Fruit fly (Drosophila melanogaster) whole organism, embryonic: ENCODE data around the gene dbe.

ENCODE experiments used
- Bteb2 ChIP-seq: fragments of 200-800 bp; sonication (Bioruptor generic); optimal IDR thresholded peaks from 2 replicates; lab custom pipeline; 2016; ENCODE audit warnings: missing biosample characterization, missing genetic modification characterization
- CG10654 ChIP-seq: fragments of 200-800 bp; sonication (Bioruptor generic); optimal IDR thresholded peaks from 2 replicates; lab custom pipeline; 2016; ENCODE audit warnings: missing biosample characterization, missing genetic modification characterization
- CG12236 ChIP-seq: fragments of 200-800 bp; sonication (Bioruptor generic); optimal IDR thresholded peaks from 2 replicates; lab custom pipeline; 2016; ENCODE audit warnings: missing biosample characterization, missing genetic modification characterization
- CG1233 ChIP-seq: fragments of 200-800 bp; sonication (Bioruptor generic); optimal IDR thresholded peaks from 4 replicates; lab custom pipeline; 2018; ENCODE audit warnings: missing biosample characterization, mild to moderate bottlenecking, missing genetic modification characterization
- CG12769 ChIP-seq: fragments of 200-800 bp; sonication (Bioruptor generic); optimal IDR thresholded peaks from 2 replicates; lab custom pipeline; 2019; ENCODE audit warnings: missing biosample characterization, mild to moderate bottlenecking, missing genetic modification characterization, moderate library complexity
- CG15073 ChIP-seq: fragments of 200-800 bp; sonication (Bioruptor generic); optimal IDR thresholded peaks from 2 replicates; lab custom pipeline; 2016; ENCODE audit warnings: missing biosample characterization, missing genetic modification characterization
- CG15269 ChIP-seq: fragments of 200-800 bp; sonication (Bioruptor generic); optimal IDR thresholded peaks from 2 replicates; lab custom pipeline; 2018; ENCODE audit warnings: missing biosample characterization, mild to moderate bottlenecking, missing genetic modification characterization, moderate library complexity
- CG1529 ChIP-seq: fragments of 200-800 bp; sonication (Bioruptor generic); optimal IDR thresholded peaks from 3 replicates; lab custom pipeline; 2018; ENCODE audit warnings: missing biosample characterization, missing genetic modification characterization
- CG2120 ChIP-seq: fragments of 200-800 bp; sonication (Bioruptor generic); optimal IDR thresholded peaks from 3 replicates; lab custom pipeline; 2016; ENCODE audit warnings: missing biosample characterization, missing genetic modification characterization
- CG2202 ChIP-seq: fragments of 200-800 bp; sonication (Bioruptor generic); optimal IDR thresholded peaks from 2 replicates; lab custom pipeline; 2018; ENCODE audit warnings: missing biosample characterization, mild to moderate bottlenecking, missing genetic modification characterization
- CG32532 ChIP-seq: fragments of 200-800 bp; sonication (Bioruptor generic); IDR thresholded peaks from 2 replicates; pipeline ENCODE4 v1.3.6; 2022; ENCODE audit warnings: missing biosample characterization, missing genetic modification characterization
- CG33213 ChIP-seq: fragments of 200-800 bp; sonication (Bioruptor generic); optimal IDR thresholded peaks from 3 replicates; lab custom pipeline; 2016; ENCODE audit warnings: missing biosample characterization, missing genetic modification characterization
- CG33557 ChIP-seq: fragments of 200-800 bp; sonication (Bioruptor generic); optimal IDR thresholded peaks from 2 replicates; lab custom pipeline; 2019; ENCODE audit warnings: missing biosample characterization, mild to moderate bottlenecking, missing genetic modification characterization, moderate library complexity
- CG34224 ChIP-seq: fragments of 200-800 bp; sonication (Bioruptor generic); IDR thresholded peaks from 3 replicates; pipeline ENCODE4 v1.3.6; 2022; ENCODE audit warnings: missing biosample characterization, missing genetic modification characterization; ENCODE audit not compliant: partially characterized antibody
- Doc3 ChIP-seq: fragments of 200-800 bp; sonication (Bioruptor generic); IDR thresholded peaks from 3 replicates; pipeline ENCODE4 v1.3.6; 2022; ENCODE audit warnings: missing biosample characterization, missing genetic modification characterization; ENCODE audit not compliant: partially characterized antibody
- Dref ChIP-seq: fragments of 200-800 bp; sonication (Bioruptor generic); IDR thresholded peaks from 2 replicates; pipeline ENCODE4 v1.3.6; 2022; ENCODE audit warnings: missing biosample characterization, missing genetic modification characterization
- Ets65A ChIP-seq: fragments of 200-800 bp; sonication (Bioruptor generic); peaks from one replicate; lab custom pipeline; 2016; ENCODE audit warnings: missing biosample characterization, missing genetic modification characterization
- HLH3B ChIP-seq: fragments of 200-800 bp; sonication (Bioruptor generic); IDR thresholded peaks from 2 replicates; pipeline ENCODE4 v1.3.6; 2022; ENCODE audit warnings: missing biosample characterization, missing genetic modification characterization
- HLHmδ ChIP-seq: fragments of 200-800 bp; sonication (Bioruptor generic); optimal IDR thresholded peaks from 2 replicates; lab custom pipeline; 2018; ENCODE audit warnings: missing biosample characterization, mild to moderate bottlenecking, missing genetic modification characterization, moderate library complexity
- Hand ChIP-seq: fragments of 200-800 bp; sonication (Bioruptor generic); optimal IDR thresholded peaks from 2 replicates; lab custom pipeline; 2017; ENCODE audit warnings: mild to moderate bottlenecking, missing biosample characterization, missing genetic modification reagents, missing genetic modification characterization
- Hmr ChIP-seq: fragments of 200-800 bp; sonication (Bioruptor generic); optimal IDR thresholded peaks from 3 replicates; lab custom pipeline; 2017; ENCODE audit warnings: mild to moderate bottlenecking, missing biosample characterization, missing genetic modification reagents, missing genetic modification characterization
- Hr51 ChIP-seq, 2 experiments: fragments of 200-800 bp; sonication (Bioruptor generic); optimal IDR thresholded peaks; 2 replicates in 1 of 2; 3 replicates in 1 of 2; lab custom pipeline; 2016 to 2018; ENCODE audit warnings: missing biosample characterization in 2 of 2, missing genetic modification characterization in 2 of 2, mild to moderate bottlenecking in 1 of 2, moderate library complexity in 1 of 2
- Med ChIP-seq: fragments of 200-800 bp; sonication (Bioruptor generic); peaks from one replicate; lab custom pipeline; 2016; ENCODE audit warnings: missing biosample characterization, missing genetic modification characterization, mild to moderate bottlenecking, inconsistent platforms, moderate library complexity
- Oaz ChIP-seq: fragments of 200-800 bp; sonication (Bioruptor generic); IDR thresholded peaks from 2 replicates; pipeline ENCODE4 v1.3.6; 2022; ENCODE audit warnings: missing biosample characterization, missing genetic modification characterization
- Optix ChIP-seq: fragments of 200-800 bp; sonication (Bioruptor generic); IDR thresholded peaks from 3 replicates; pipeline ENCODE4 v1.3.6; 2022; ENCODE audit warnings: missing biosample characterization, missing genetic modification characterization
- PHDP ChIP-seq: fragments of 200-800 bp; sonication (Bioruptor generic); optimal IDR thresholded peaks from 3 replicates; lab custom pipeline; 2018; ENCODE audit warnings: missing biosample characterization, mild to moderate bottlenecking, missing genetic modification characterization, moderate library complexity
- az2 ChIP-seq: fragments of 200-800 bp; sonication (Bioruptor generic); optimal IDR thresholded peaks from 3 replicates; lab custom pipeline; 2016; ENCODE audit warnings: missing biosample characterization, missing genetic modification characterization
- bowl ChIP-seq: fragments of 200-800 bp; sonication (Bioruptor generic); IDR thresholded peaks from 2 replicates; pipeline ENCODE4 v1.3.6; 2022; ENCODE audit warnings: missing biosample characterization, missing genetic modification characterization
- corto ChIP-seq: fragments of 200-800 bp; sonication (Bioruptor generic); optimal IDR thresholded peaks from 2 replicates; lab custom pipeline; 2016; ENCODE audit warnings: missing biosample characterization, mild to moderate bottlenecking, missing genetic modification characterization, moderate library complexity
- crol ChIP-seq: fragments of 200-800 bp; sonication (Bioruptor generic); IDR thresholded peaks from 2 replicates; pipeline ENCODE4 v1.3.6; 2022; ENCODE audit warnings: missing biosample characterization, missing genetic modification characterization
- esg ChIP-seq: fragments of 200-800 bp; sonication (Bioruptor generic); conservative IDR thresholded peaks from 2 replicates; pipeline ENCODE4 v1.3.6; 2022; ENCODE audit warnings: missing biosample characterization, missing genetic modification characterization
- gem ChIP-seq: fragments of 200-800 bp; sonication (Bioruptor generic); optimal IDR thresholded peaks from 2 replicates; lab custom pipeline; 2019; ENCODE audit warnings: missing biosample characterization, mild to moderate bottlenecking, missing genetic modification characterization, moderate library complexity
- grau ChIP-seq: fragments of 200-800 bp; optimal IDR thresholded peaks from 3 replicates; lab custom pipeline; 2019; ENCODE audit warnings: missing biosample characterization, mild to moderate bottlenecking, missing genetic modification characterization, moderate library complexity
- jing ChIP-seq: fragments of 200-800 bp; sonication (Bioruptor generic); optimal IDR thresholded peaks from 2 replicates; lab custom pipeline; 2018; ENCODE audit warnings: missing biosample characterization, mild to moderate bottlenecking, missing genetic modification characterization
- odd ChIP-seq: fragments of 200-800 bp; sonication (Bioruptor generic); optimal IDR thresholded peaks from 2 replicates; lab custom pipeline; 2017; ENCODE audit warnings: missing biosample characterization, mild to moderate bottlenecking, missing genetic modification characterization
- phol ChIP-seq: fragments of 200-800 bp; sonication (Bioruptor generic); optimal IDR thresholded peaks from 3 replicates; lab custom pipeline; 2018; ENCODE audit warnings: missing biosample characterization, mild to moderate bottlenecking, missing genetic modification characterization, moderate library complexity
- prd ChIP-seq, 3 experiments: fragments of >200 bp in 2 of 3; fragments of 200-800 bp in 1 of 3; sonication (Bioruptor generic) in 1 of 3; optimal IDR thresholded peaks in 2 of 3; IDR thresholded peaks in 1 of 3; 2 replicates in 2 of 3; 3 replicates in 1 of 3; pipeline versions ENCODE4 v1.3.6 to Lab custom; 2017 to 2022; ENCODE audit warnings: missing biosample characterization in 1 of 3, missing genetic modification characterization in 1 of 3
- sd ChIP-seq: fragments of 200-800 bp; sonication (Bioruptor generic); optimal IDR thresholded peaks from 3 replicates; lab custom pipeline; 2018; ENCODE audit warnings: missing biosample characterization, mild to moderate bottlenecking, missing genetic modification characterization, moderate library complexity
- sens ChIP-seq: fragments of 200-800 bp; sonication (Bioruptor generic); peaks from one replicate; lab custom pipeline; 2016; ENCODE audit warnings: missing biosample characterization, missing genetic modification characterization
- seq ChIP-seq: fragments of 200-800 bp; sonication (Bioruptor generic); IDR thresholded peaks from 2 replicates; pipeline ENCODE4 v1.3.6; 2022; ENCODE audit warnings: missing biosample characterization, missing genetic modification characterization
- sug ChIP-seq: fragments of 200-800 bp; optimal IDR thresholded peaks from 2 replicates; lab custom pipeline; 2019; ENCODE audit warnings: missing biosample characterization, mild to moderate bottlenecking, missing genetic modification characterization, moderate library complexity
- tio ChIP-seq: fragments of 200-800 bp; sonication (Bioruptor generic); optimal IDR thresholded peaks from 2 replicates; lab custom pipeline; 2017; ENCODE audit warnings: missing biosample characterization, missing genetic modification characterization, inconsistent platforms
- toy ChIP-seq: fragments of 200-800 bp; sonication (Bioruptor generic); IDR thresholded peaks from 2 replicates; pipeline ENCODE4 v1.3.6; 2022; ENCODE audit warnings: missing biosample characterization, missing genetic modification characterization
- vfl ChIP-seq: fragments of 200-800 bp; sonication (Bioruptor generic); optimal IDR thresholded peaks from 2 replicates; lab custom pipeline; 2016; ENCODE audit warnings: missing biosample characterization, missing genetic modification characterization
- vvl ChIP-seq: fragments of 200-800 bp; sonication (Bioruptor generic); IDR thresholded peaks from 2 replicates; pipeline ENCODE4 v1.3.6; 2022; ENCODE audit warnings: missing biosample characterization, missing genetic modification characterization

dbe gene

dm6 chr2L:843850-844791 lies 25.5 kb downstream of the dbe start (continued):
- TF ChIP-seq prd (optimal IDR thresholded peaks at IDR 0.05; lab: Kevin White, UChicago) (no peak), prd (GFP tag; IDR thresholded peaks at IDR 0.05; lab: Robert Waterston, UW) (no peak), vvl (GFP tag; lab: Robert Waterston, UW) (0 out of 2 replicates have a peak, but pooled peaks have one; percentile 15), HLH3B (GFP tag; lab: Robert Waterston, UW) (0 out of 2 replicates have a peak, but pooled peaks have one; percentile 11), crol (GFP tag; lab: Robert Waterston, UW) (peak; percentile 76), CG12769 (tag; lab: Kevin White, UChicago) (peak; percentile 46), Ets65A (GFP tag; lab: Kevin White, UChicago) (peak; percentile 9), odd (GFP tag; lab: Kevin White, UChicago) (no peak), Dref (GFP tag; lab: Robert Waterston, UW) (no peak), Hr51 (GFP tag; optimal IDR thresholded peaks at IDR 0.05; lab: Kevin White, UChicago) (no peak), CG33557 (no peak), Med (GFP tag; lab: Kevin White, UChicago) (peak; percentile 47)

- TF ChIP-seq sens (GFP tag; lab: Kevin White, UChicago) (peak; percentile 28), CG12236 (no peak), CG2120 (peak; percentile 13), vfl (GFP tag; lab: Kevin White, UChicago) (no peak), corto (GFP tag; lab: Kevin White, UChicago) (no peak), tio (GFP tag; lab: Kevin White, UChicago) (peak; percentile 7), Optix (no peak), CG2202 (tag; lab: Kevin White, UChicago) (no peak), Hand (GFP tag; lab: Kevin White, UChicago) (no peak), Ets65A (GFP tag; lab: Kevin White, UChicago) (peak; percentile 2), bowl (GFP tag; lab: Robert Waterston, UW) (no peak), Doc3 (GFP tag; lab: Robert Waterston, UW) (no peak), gem (peak; percentile 11), grau (peak; percentile 36), Bteb2 (GFP tag; lab: Kevin White, UChicago) (no peak), az2 (no peak), CG10654 (no peak), PHDP (tag; lab: Kevin White, UChicago) (peak; percentile 5), Hmr (GFP tag; lab: Kevin White, UChicago) (peak; percentile 5), HLHmδ (GFP tag; lab: Kevin White, UChicago) (no peak), Med (GFP tag; lab: Kevin White, UChicago) (peak; percentile 21), CG15073 (GFP tag; lab: Kevin White, UChicago) (no peak)
- TF ChIP-seq, all 482 proteins: peak for 9
These were observed 26.4 kb downstream of the dbe start for dm6 chr2L:843301-843700.

dm6 chr2L:842873-843272 lies 26.8 kb downstream of the dbe start:
- no peak for TF ChIP-seq CG33213 (GFP tag; lab: Kevin White, UChicago)
- TF ChIP-seq, all 482 proteins: peak for 0

dm6 chr2L:841708-842107 lies 27.9 kb downstream of the dbe start:
- peak; percentile 94 for TF ChIP-seq CG32532
- peak; percentile 73 for TF ChIP-seq Oaz
- peak; percentile 40 for TF ChIP-seq sd (tag; lab: Kevin White, UChicago)
- peak; percentile 70 for TF ChIP-seq CG15269
- no peak for TF ChIP-seq CG34224 (GFP tag; lab: Robert Waterston, UW)
- TF ChIP-seq sug: peak; percentile 48
- TF ChIP-seq seq (GFP tag; lab: Robert Waterston, UW): peak; percentile 59; the same call in 1 of the 2 replicates
- TF ChIP-seq CG1233: peak; percentile 57
- peak; percentile 58; the same call in 1 of the 2 replicates for TF ChIP-seq toy (GFP tag; lab: Robert Waterston, UW)
- TF ChIP-seq phol (tag; lab: Kevin White, UChicago): peak; percentile 56
- TF ChIP-seq CG1529 (GFP tag; lab: Kevin White, UChicago): peak; percentile 23
- TF ChIP-seq jing (GFP tag; lab: Kevin White, UChicago): no peak
- peak; percentile 84 for TF ChIP-seq esg (GFP tag; lab: Robert Waterston, UW)
